Worm (Caenorhabditis elegans) whole organism, young adult: ENCODE measurements around the gene arrd-11.

ENCODE experiments used
- Y53G8AR.9 ChIP-seq: fragments of 200-800 bp; sonication (Bioruptor generic); conservative IDR thresholded peaks from 2 replicates; pipeline ENCODE4 v1.3.6; 2022; ENCODE audit warnings: missing genetic modification reagents, missing genetic modification characterization, missing compliant biosample characterization
- aptf-3 ChIP-seq: fragments of 200-800 bp; sonication (Bioruptor generic); IDR thresholded peaks from 2 replicates; pipeline ENCODE4 v1.3.6; 2022; ENCODE audit warnings: missing genetic modification characterization, missing compliant biosample characterization
- atf-7 ChIP-seq: sonication (generic microtip); optimal IDR thresholded peaks from 2 replicates; lab custom pipeline; 2017; ENCODE audit warnings: mild to moderate bottlenecking, missing genetic modification characterization, missing compliant biosample characterization
- athp-1 ChIP-seq: sonication (generic microtip); optimal IDR thresholded peaks from 2 replicates; lab custom pipeline; 2017; ENCODE audit warnings: mild to moderate bottlenecking, missing genetic modification characterization, missing compliant biosample characterization
- ceh-79 ChIP-seq: sonication (generic microtip); optimal IDR thresholded peaks from 2 replicates; lab custom pipeline; 2017; ENCODE audit warnings: mild to moderate bottlenecking, missing genetic modification characterization, missing compliant biosample characterization
- lag-1 ChIP-seq: fragments of 200-800 bp; sonication (Bioruptor generic); IDR thresholded peaks from 2 replicates; pipeline ENCODE4 v1.3.6; 2022; ENCODE audit warnings: missing genetic modification reagents, missing genetic modification characterization, missing compliant biosample characterization
- mel-28 ChIP-seq: sonication (generic microtip); optimal IDR thresholded peaks from 2 replicates; lab custom pipeline; 2016; ENCODE audit warnings: borderline replicate concordance, mild to moderate bottlenecking, missing genetic modification characterization, missing compliant biosample characterization
- nhr-179 ChIP-seq: sonication (generic microtip); optimal IDR thresholded peaks from 2 replicates; lab custom pipeline; 2016; ENCODE audit warnings: mild to moderate bottlenecking, missing genetic modification characterization, missing compliant biosample characterization
- tbx-9 ChIP-seq: sonication (generic microtip); optimal IDR thresholded peaks from 2 replicates; lab custom pipeline; 2016; ENCODE audit warnings: borderline replicate concordance, missing genetic modification characterization, inconsistent platforms, missing compliant biosample characterization
- unc-62 ChIP-seq: fragments of 150-350 bp; optimal IDR thresholded peaks from 2 replicates; lab custom pipeline; 2014; ENCODE audit warnings: missing biosample characterization, missing genetic modification reagents, missing genetic modification characterization
- ztf-25 ChIP-seq: fragments of 200-800 bp; sonication (Bioruptor generic); IDR thresholded peaks from 2 replicates; pipeline ENCODE4 v1.3.6; 2022; ENCODE audit warnings: missing genetic modification reagents, missing genetic modification characterization, missing compliant biosample characterization

DNA sequence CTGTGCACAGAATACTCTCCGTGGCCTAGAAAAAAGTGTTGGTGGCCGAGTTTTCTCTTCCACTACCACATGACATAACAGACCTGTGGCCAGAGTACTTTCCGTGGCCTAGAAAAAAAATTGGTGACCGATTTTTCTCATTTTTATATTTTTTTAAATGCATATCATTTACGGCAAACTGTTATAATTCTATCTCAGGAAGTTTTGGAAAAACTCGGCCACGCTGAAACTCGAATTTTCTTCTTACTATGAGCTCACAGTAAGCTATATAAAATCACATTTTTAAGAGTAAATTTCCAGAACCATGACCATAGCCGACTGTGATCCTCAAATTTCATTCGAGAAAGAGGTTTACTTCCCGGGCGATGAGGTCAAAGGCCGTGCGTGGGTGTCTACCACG, 11.2 kb upstream of the arrd-11 start, which contains the start of gene arrd-14:
- TF ChIP-seq mel-28 = no peak
- TF ChIP-seq atf-7 = no peak
- no peak for TF ChIP-seq ztf-25 (GFP tag; lab: Robert Waterston, UW)
- no peak for TF ChIP-seq athp-1 (tag; lab: Kevin White, UChicago)
- TF ChIP-seq unc-62 (GFP tag; lab: Kevin White, UChicago) = no peak
- TF ChIP-seq ceh-79 (tag; lab: Kevin White, UChicago) = no peak
- no peak for TF ChIP-seq tbx-9 (tag; lab: Kevin White, UChicago)
- TF ChIP-seq lag-1 (GFP tag; lab: Robert Waterston, UW) = no peak
- no peak for TF ChIP-seq aptf-3 (GFP tag; lab: Robert Waterston, UW)
- TF ChIP-seq Y53G8AR.9 (GFP tag; lab: Robert Waterston, UW) = no peak
- TF ChIP-seq nhr-179 (tag; lab: Kevin White, UChicago) = no peak
